Fruit fly (Drosophila melanogaster) whole organism, adult: Measurements from ENCODE around the gene CG11815.

Experiments used
- CG11617 ChIP-seq: fragments of 200-800 bp; sonication (Bioruptor generic); optimal IDR thresholded peaks from 2 replicates; lab custom pipeline; 2017; ENCODE audit warnings: mild to moderate bottlenecking, missing biosample characterization, missing genetic modification reagents, missing genetic modification characterization
- CG12768 ChIP-seq: fragments of 200-800 bp; sonication (Bioruptor generic); optimal IDR thresholded peaks from 2 replicates; lab custom pipeline; 2017; ENCODE audit warnings: missing biosample characterization, missing genetic modification characterization, mild to moderate bottlenecking, moderate library complexity, missing genetic modification reagents
- CG14711 ChIP-seq: fragments of 200-800 bp; sonication (Bioruptor generic); optimal IDR thresholded peaks from 2 replicates; lab custom pipeline; 2018; ENCODE audit warnings: missing biosample characterization, mild to moderate bottlenecking, missing genetic modification characterization, moderate library complexity
- CG1620 ChIP-seq: fragments of 200-800 bp; sonication (Bioruptor generic); optimal IDR thresholded peaks from 2 replicates; lab custom pipeline; 2016; ENCODE audit warnings: missing biosample characterization, missing genetic modification characterization
- CG33017 ChIP-seq: fragments of 200-800 bp; sonication (Bioruptor generic); optimal IDR thresholded peaks from 2 replicates; lab custom pipeline; 2018; ENCODE audit warnings: missing biosample characterization, mild to moderate bottlenecking, missing genetic modification characterization, moderate library complexity
- CG5204 ChIP-seq: fragments of 200-800 bp; sonication (Bioruptor generic); optimal IDR thresholded peaks from 2 replicates; lab custom pipeline; 2016; ENCODE audit warnings: missing biosample characterization, missing genetic modification characterization
- CG7045 ChIP-seq: fragments of 200-800 bp; sonication (Bioruptor generic); optimal IDR thresholded peaks from 2 replicates; lab custom pipeline; 2017; ENCODE audit warnings: missing biosample characterization, mild to moderate bottlenecking, missing genetic modification characterization
- CG7101 ChIP-seq: fragments of 200-800 bp; sonication (Bioruptor generic); optimal IDR thresholded peaks from 2 replicates; lab custom pipeline; 2018; ENCODE audit warnings: missing biosample characterization, mild to moderate bottlenecking, missing genetic modification characterization, moderate library complexity
- Clk ChIP-seq: fragments of 200-800 bp; sonication (Bioruptor generic); optimal IDR thresholded peaks from 2 replicates; lab custom pipeline; 2017; ENCODE audit warnings: missing biosample characterization, missing genetic modification characterization
- Crg-1 ChIP-seq: fragments of 200-800 bp; sonication (Bioruptor generic); optimal IDR thresholded peaks from 2 replicates; lab custom pipeline; 2016; ENCODE audit warnings: missing biosample characterization, missing genetic modification characterization
- Hr96 ChIP-seq: fragments of 200-800 bp; sonication (Bioruptor generic); optimal IDR thresholded peaks from 2 replicates; lab custom pipeline; 2016; ENCODE audit warnings: missing biosample characterization, missing genetic modification characterization
- Mnt ChIP-seq: fragments of 200-800 bp; sonication (Bioruptor generic); optimal IDR thresholded peaks from 2 replicates; lab custom pipeline; 2016; ENCODE audit warnings: missing biosample characterization, mild to moderate bottlenecking, missing genetic modification characterization
- bab1 ChIP-seq: fragments of 200-800 bp; sonication (Bioruptor generic); optimal IDR thresholded peaks from 3 replicates; lab custom pipeline; 2019; ENCODE audit warnings: missing biosample characterization, mild to moderate bottlenecking, missing genetic modification characterization, moderate library complexity
- cic ChIP-seq: fragments of 200-800 bp; sonication (Bioruptor generic); optimal IDR thresholded peaks from 2 replicates; lab custom pipeline; 2017; ENCODE audit warnings: missing biosample characterization, mild to moderate bottlenecking, missing genetic modification characterization, moderate library complexity
- cnc ChIP-seq, 2 experiments: fragments of >200 bp; optimal IDR thresholded peaks; 2 replicates each; lab custom pipeline; 2017
- kay ChIP-seq: fragments of 200-800 bp; sonication (Bioruptor generic); peaks from one replicate; lab custom pipeline; 2016; ENCODE audit warnings: missing biosample characterization, missing genetic modification characterization, borderline replicate concordance
- ovo ChIP-seq: fragments of 200-800 bp; sonication (Bioruptor generic); optimal IDR thresholded peaks from 2 replicates; lab custom pipeline; 2016; ENCODE audit warnings: missing biosample characterization, missing genetic modification characterization
- pad ChIP-seq: fragments of 200-800 bp; sonication (Bioruptor generic); optimal IDR thresholded peaks from 3 replicates; lab custom pipeline; 2017; ENCODE audit warnings: missing biosample characterization, missing genetic modification characterization, mild to moderate bottlenecking, moderate library complexity, missing genetic modification reagents
- tj ChIP-seq: fragments of 200-800 bp; sonication (Bioruptor generic); optimal IDR thresholded peaks from 3 replicates; lab custom pipeline; 2017; ENCODE audit warnings: missing biosample characterization, mild to moderate bottlenecking, missing genetic modification characterization, moderate library complexity
- toe ChIP-seq: fragments of 200-800 bp; sonication (Bioruptor generic); optimal IDR thresholded peaks from 2 replicates; lab custom pipeline; 2016; ENCODE audit warnings: missing biosample characterization, missing genetic modification characterization

The CG11815 gene

DNA sequence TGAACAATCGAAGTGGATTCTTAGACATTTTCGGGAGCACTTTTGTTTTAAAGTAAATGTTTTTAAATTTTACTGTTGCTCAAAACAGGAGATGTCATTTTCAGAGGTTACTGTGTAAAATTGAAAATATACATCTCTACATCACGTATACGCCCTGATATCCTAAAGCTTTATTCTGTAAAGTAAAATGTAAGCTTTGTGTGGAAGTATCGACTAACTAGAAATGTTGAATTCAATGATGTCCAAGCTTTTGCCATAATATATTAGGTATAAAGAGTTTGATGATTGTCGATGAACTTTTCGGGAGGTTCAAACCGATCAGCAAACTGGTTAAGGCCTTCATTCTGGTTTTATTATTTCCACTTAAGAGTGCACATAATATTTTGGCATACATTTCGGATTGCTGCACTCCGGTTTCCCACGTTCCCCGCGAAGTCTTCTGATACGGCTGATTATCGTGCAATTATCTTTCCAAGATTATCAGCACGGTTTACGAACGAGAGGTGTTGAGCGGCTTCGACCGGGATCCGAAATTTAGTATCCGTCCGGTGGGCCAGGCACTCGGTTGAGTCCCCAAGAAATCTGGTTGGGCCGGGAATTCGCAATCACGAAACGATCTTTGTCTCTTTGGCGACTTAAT is at the start of gene CG11815, which contains the start of gene acs:
Gene CG11815 (minus strand): TSS at position 98 of the 640 bp plus-strand sequence.
Gene acs (plus strand): TSS at position 536 of the 640 bp plus-strand sequence.
- TF ChIP-seq cic (GFP tag; lab: Kevin White, UChicago) (no peak), bab1 (GFP tag; lab: Kevin White, UChicago) (peak; percentile 1), Mnt (no peak), ovo (GFP tag; lab: Kevin White, UChicago) (no peak)

DNA sequence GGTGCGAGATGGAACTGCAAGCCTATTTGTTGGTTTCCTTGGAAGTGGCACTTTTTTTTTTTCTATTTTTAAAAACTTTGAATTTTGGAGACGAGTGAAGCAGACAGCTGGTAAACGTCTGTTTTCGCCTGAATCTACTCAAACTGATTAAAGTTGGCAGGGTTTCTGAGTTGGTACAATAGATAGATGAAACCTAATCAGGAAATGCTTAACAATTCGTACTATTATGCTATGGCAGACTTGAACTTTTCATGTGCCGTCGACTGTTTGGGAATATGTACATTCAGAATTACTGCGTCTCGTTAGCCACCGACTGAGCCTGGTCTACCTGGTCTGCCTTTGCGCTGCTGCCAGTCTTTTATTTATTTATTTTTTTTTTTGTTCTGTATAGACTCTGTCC is 34.6 kb upstream of the CG11815 start, which contains the start of gene CG42841:
Gene CG42841 (minus strand): TSS at position 101 of the 400 bp plus-strand sequence.
- TF ChIP-seq cic (GFP tag; lab: Kevin White, UChicago), result no peak
- no peak for TF ChIP-seq Mnt
- no peak for TF ChIP-seq Clk (GFP tag; lab: Kevin White, UChicago)
- TF ChIP-seq CG7045 (GFP tag; lab: Kevin White, UChicago), result no peak
- no peak for TF ChIP-seq kay
- no peak for TF ChIP-seq Crg-1 (GFP tag; lab: Kevin White, UChicago)
- no peak for TF ChIP-seq toe (GFP tag; lab: Kevin White, UChicago)
- no peak for TF ChIP-seq CG5204 (GFP tag; lab: Kevin White, UChicago)
- TF ChIP-seq CG11617 (GFP tag; lab: Kevin White, UChicago), result no peak
- no peak for TF ChIP-seq CG33017
- TF ChIP-seq CG14711 (tag; lab: Kevin White, UChicago), result no peak
- TF ChIP-seq CG12768 (GFP tag; lab: Kevin White, UChicago), result no peak
- no peak for TF ChIP-seq tj
- TF ChIP-seq CG7101 (tag; lab: Kevin White, UChicago), result no peak
- no peak for TF ChIP-seq ovo (GFP tag; lab: Kevin White, UChicago)
- TF ChIP-seq cnc (optimal IDR thresholded peaks at IDR 0.05; lab: Kevin White, UChicago), result no peak
- no peak for TF ChIP-seq Hr96 (GFP tag; lab: Kevin White, UChicago)

DNA sequence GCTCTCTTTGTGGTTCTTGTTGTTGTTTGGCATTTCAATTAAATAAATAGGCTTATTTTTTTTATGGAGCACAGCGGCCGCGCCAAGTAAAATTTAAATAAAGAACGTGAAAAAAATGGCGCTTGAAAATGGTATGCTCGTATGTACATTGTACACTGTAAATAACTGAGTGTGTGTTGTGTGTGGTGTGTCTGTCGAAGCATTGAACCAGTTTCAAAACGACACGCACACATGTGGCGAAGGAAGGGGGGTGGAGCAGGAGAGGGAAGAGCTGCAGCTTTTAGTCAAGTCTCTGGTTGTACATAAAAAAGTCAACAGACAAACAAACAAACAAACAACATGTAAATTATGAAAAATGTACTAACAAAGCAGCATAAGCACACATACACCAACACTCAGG is 33.7 kb upstream of the CG11815 start:
- TF ChIP-seq bab1 (GFP tag; lab: Kevin White, UChicago) (no peak), pad (GFP tag; lab: Kevin White, UChicago) (no peak)

DNA sequence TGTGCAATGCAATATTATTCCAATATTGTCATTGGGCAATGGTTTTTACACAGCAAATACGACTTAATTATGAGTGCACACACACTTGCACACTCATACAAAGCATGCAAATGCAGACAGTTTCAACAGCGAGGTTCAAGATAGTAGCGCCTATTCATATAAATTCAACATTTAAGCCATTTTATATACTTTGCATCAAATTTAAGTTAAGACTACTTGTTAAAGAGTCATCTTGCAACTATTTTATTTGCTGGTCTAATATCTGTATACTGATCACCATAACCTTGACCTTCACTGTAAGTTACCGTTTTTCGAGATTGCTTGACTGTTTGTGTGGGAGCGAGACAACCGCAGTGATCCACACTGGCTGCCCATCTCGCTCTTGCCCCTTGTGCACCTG is 14.4 kb upstream of the CG11815 start:
- no peak for TF ChIP-seq CG7101 (tag; lab: Kevin White, UChicago)
- no peak for TF ChIP-seq CG7045 (GFP tag; lab: Kevin White, UChicago)
- TF ChIP-seq cic (GFP tag; lab: Kevin White, UChicago), result no peak
- TF ChIP-seq CG12768 (GFP tag; lab: Kevin White, UChicago), result no peak
- no peak for TF ChIP-seq Crg-1 (GFP tag; lab: Kevin White, UChicago)
- TF ChIP-seq ovo (GFP tag; lab: Kevin White, UChicago), result no peak
- no peak for TF ChIP-seq CG5204 (GFP tag; lab: Kevin White, UChicago)
- TF ChIP-seq CG33017, result no peak
- TF ChIP-seq Mnt, result no peak
- no peak for TF ChIP-seq toe (GFP tag; lab: Kevin White, UChicago)
- TF ChIP-seq CG14711 (tag; lab: Kevin White, UChicago), result no peak

DNA sequence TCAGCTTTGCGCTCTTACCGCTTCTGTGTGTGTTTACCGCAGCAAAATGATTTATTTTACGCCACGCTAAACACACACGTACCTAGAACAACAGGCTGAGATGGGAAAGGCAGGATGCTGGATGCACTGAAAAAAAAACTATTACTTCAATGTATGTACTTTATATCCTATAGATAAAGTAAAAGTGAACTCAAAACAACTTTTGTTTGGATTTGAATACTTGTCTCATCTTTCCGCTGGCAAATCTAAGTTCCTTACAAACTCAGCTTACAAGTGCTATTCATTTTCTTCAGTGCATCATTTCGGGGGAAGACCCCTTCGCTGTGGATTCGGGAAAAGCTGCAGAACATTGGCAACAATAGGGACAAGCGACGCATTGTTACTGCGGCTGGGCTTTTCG is 5.8 kb upstream of the CG11815 start:
- no peak for TF ChIP-seq Mnt
- no peak for TF ChIP-seq Hr96 (GFP tag; lab: Kevin White, UChicago)
- no peak for TF ChIP-seq CG5204 (GFP tag; lab: Kevin White, UChicago)
- no peak for TF ChIP-seq Clk (GFP tag; lab: Kevin White, UChicago)
- TF ChIP-seq kay, result no peak
- no peak for TF ChIP-seq CG12768 (GFP tag; lab: Kevin White, UChicago)
- no peak for TF ChIP-seq CG7045 (GFP tag; lab: Kevin White, UChicago)
- TF ChIP-seq CG11617 (GFP tag; lab: Kevin White, UChicago), result no peak
- TF ChIP-seq cic (GFP tag; lab: Kevin White, UChicago), result no peak
- TF ChIP-seq CG1620 (GFP tag; lab: Kevin White, UChicago), result no peak
- no peak for TF ChIP-seq tj

DNA sequence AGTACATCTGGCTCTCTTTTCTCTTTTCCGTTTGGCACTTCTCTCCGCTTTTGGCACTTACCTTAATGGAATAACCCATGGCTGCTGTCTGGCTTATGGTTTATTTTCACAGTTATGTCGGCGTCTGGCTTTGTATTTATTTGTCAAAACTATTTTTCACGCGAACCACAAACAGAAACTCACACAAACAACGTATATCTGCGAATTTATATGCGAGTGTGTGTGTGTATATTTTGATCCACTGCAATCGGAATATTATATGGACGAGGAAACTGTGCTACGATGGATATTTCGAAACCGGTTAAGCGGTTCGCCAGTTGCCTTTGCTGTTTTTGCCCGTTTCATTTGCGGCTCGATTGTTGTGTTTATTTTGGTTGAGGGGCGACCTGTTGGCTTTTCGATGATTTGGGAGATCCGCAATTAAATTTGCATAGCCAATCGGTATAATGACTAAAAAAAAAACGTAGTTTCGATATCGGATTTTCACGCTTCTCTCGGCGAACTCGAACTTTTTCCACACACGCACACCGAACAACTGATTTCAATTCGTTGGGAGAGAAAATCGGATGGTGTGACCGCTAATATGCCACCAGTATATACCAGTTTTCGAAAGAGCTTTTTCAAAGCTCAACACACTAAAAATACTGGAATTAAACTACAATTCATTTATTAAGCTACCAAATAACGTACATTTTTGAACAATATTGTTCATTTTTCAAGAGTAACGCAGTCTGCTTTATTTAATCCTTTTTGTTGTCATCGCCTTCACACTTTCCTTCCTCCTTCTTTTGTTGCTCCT is 1.3 kb downstream of the CG11815 start, which contains the start of gene CG1927:
Gene CG1927 (minus strand): TSS at position 541 of the 799 bp plus-strand sequence.
- TF ChIP-seq CG11617 (GFP tag; lab: Kevin White, UChicago), result peak; percentile 11
- peak; percentile 26 for TF ChIP-seq Mnt
- TF ChIP-seq cic (GFP tag; lab: Kevin White, UChicago), result peak; percentile 35
- no peak for TF ChIP-seq ovo (GFP tag; lab: Kevin White, UChicago)
- no peak for TF ChIP-seq CG1620 (GFP tag; lab: Kevin White, UChicago)
- TF ChIP-seq toe (GFP tag; lab: Kevin White, UChicago), result no peak
- no peak for TF ChIP-seq Crg-1 (GFP tag; lab: Kevin White, UChicago)
- TF ChIP-seq CG7101 (tag; lab: Kevin White, UChicago), result no peak
- TF ChIP-seq Clk (GFP tag; lab: Kevin White, UChicago), result no peak
- peak; percentile 44 for TF ChIP-seq bab1 (GFP tag; lab: Kevin White, UChicago)
- TF ChIP-seq tj, result peak; percentile 23
- TF ChIP-seq cnc (optimal IDR thresholded peaks at IDR 0.05; lab: Kevin White, UChicago), result no peak
- TF ChIP-seq kay, result no peak
- TF ChIP-seq CG14711 (tag; lab: Kevin White, UChicago), result no peak
- no peak for TF ChIP-seq Hr96 (GFP tag; lab: Kevin White, UChicago)
- TF ChIP-seq CG33017, result no peak
- TF ChIP-seq pad (GFP tag; lab: Kevin White, UChicago), result no peak
- TF ChIP-seq CG12768 (GFP tag; lab: Kevin White, UChicago), result no peak
- no peak for TF ChIP-seq CG5204 (GFP tag; lab: Kevin White, UChicago)
